Fruit fly (Drosophila melanogaster) whole organism, embryonic: ENCODE data around the gene Rab9E.
A peak's percentile ranks its signal among the peaks of the same experiment; 100 is the strongest.

Source experiments
- Adf1 ChIP-seq: fragments of 200-800 bp; sonication (Bioruptor generic); IDR thresholded peaks from 2 replicates; pipeline ENCODE4 v1.3.6; 2022; ENCODE audit warnings: missing biosample characterization, missing genetic modification characterization
- Atf3 ChIP-seq: fragments of 200-800 bp; sonication (Bioruptor generic); optimal IDR thresholded peaks from 3 replicates; lab custom pipeline; 2016; ENCODE audit warnings: missing biosample characterization, missing genetic modification characterization
- Bteb2 ChIP-seq: fragments of 200-800 bp; sonication (Bioruptor generic); optimal IDR thresholded peaks from 2 replicates; lab custom pipeline; 2016; ENCODE audit warnings: missing biosample characterization, missing genetic modification characterization
- CG11560 ChIP-seq: fragments of 200-800 bp; sonication (Bioruptor generic); IDR thresholded peaks from 3 replicates; pipeline ENCODE4 v1.3.6; 2022; ENCODE audit warnings: missing biosample characterization, missing genetic modification characterization
- CG12104 ChIP-seq: fragments of 200-800 bp; sonication (Bioruptor generic); optimal IDR thresholded peaks from 3 replicates; lab custom pipeline; 2016; ENCODE audit warnings: missing biosample characterization, missing genetic modification characterization
- CG13424 ChIP-seq: fragments of 200-800 bp; sonication (Bioruptor generic); optimal IDR thresholded peaks from 2 replicates; lab custom pipeline; 2019; ENCODE audit warnings: missing biosample characterization, mild to moderate bottlenecking, missing genetic modification characterization, moderate library complexity
- CG14014 ChIP-seq: fragments of 200-800 bp; sonication (Bioruptor generic); IDR thresholded peaks from 2 replicates; pipeline ENCODE4 v1.3.6; 2022; ENCODE audit warnings: missing biosample characterization, missing genetic modification characterization
- CG15479 ChIP-seq: fragments of 200-800 bp; sonication (Bioruptor generic); optimal IDR thresholded peaks from 3 replicates; lab custom pipeline; 2019; ENCODE audit warnings: missing biosample characterization, mild to moderate bottlenecking, missing genetic modification characterization, moderate library complexity
- CG17328 ChIP-seq: fragments of 200-800 bp; sonication (Bioruptor generic); IDR thresholded peaks from 2 replicates; pipeline ENCODE4 v1.3.6; 2022; ENCODE audit warnings: missing biosample characterization, missing genetic modification characterization
- CG18764 ChIP-seq: fragments of 200-800 bp; sonication (Bioruptor generic); optimal IDR thresholded peaks from 3 replicates; lab custom pipeline; 2016; ENCODE audit warnings: missing biosample characterization, missing genetic modification characterization
- CG2129 ChIP-seq: fragments of 200-800 bp; sonication (Bioruptor generic); IDR thresholded peaks from 2 replicates; pipeline ENCODE4 v1.3.6; 2022; ENCODE audit warnings: missing biosample characterization, missing genetic modification characterization; ENCODE audit not compliant: partially characterized antibody
- CG2678 ChIP-seq: fragments of 200-800 bp; sonication (Bioruptor generic); optimal IDR thresholded peaks from 3 replicates; lab custom pipeline; 2019; ENCODE audit warnings: missing biosample characterization, mild to moderate bottlenecking, missing genetic modification characterization, moderate library complexity
- CG30403 ChIP-seq: fragments of 200-800 bp; sonication (Bioruptor generic); optimal IDR thresholded peaks from 3 replicates; lab custom pipeline; 2016; ENCODE audit warnings: missing biosample characterization, missing genetic modification characterization
- CG31365 ChIP-seq: fragments of 200-800 bp; sonication (Bioruptor generic); optimal IDR thresholded peaks from 2 replicates; lab custom pipeline; 2018; ENCODE audit warnings: missing biosample characterization, mild to moderate bottlenecking, missing genetic modification characterization
- CG3838 ChIP-seq: fragments of 200-800 bp; sonication (Bioruptor generic); optimal IDR thresholded peaks from 3 replicates; lab custom pipeline; 2016; ENCODE audit warnings: missing biosample characterization, missing genetic modification characterization
- CG7372 ChIP-seq: fragments of 200-800 bp; sonication (Bioruptor generic); IDR thresholded peaks from 2 replicates; pipeline ENCODE4 v1.3.6; 2022; ENCODE audit warnings: missing biosample characterization, missing genetic modification characterization
- CG7556 ChIP-seq: fragments of 200-800 bp; sonication (Bioruptor generic); optimal IDR thresholded peaks from 2 replicates; lab custom pipeline; 2017; ENCODE audit warnings: missing biosample characterization, mild to moderate bottlenecking, missing genetic modification characterization
- CG8359 ChIP-seq: fragments of 200-800 bp; sonication (Bioruptor generic); optimal IDR thresholded peaks from 2 replicates; lab custom pipeline; 2017; ENCODE audit warnings: missing biosample characterization, mild to moderate bottlenecking, missing genetic modification characterization, borderline replicate concordance
- CG9876 ChIP-seq: fragments of 200-800 bp; sonication (Bioruptor generic); optimal IDR thresholded peaks from 2 replicates; lab custom pipeline; 2016; ENCODE audit warnings: missing biosample characterization, missing genetic modification characterization
- CTCF ChIP-seq: fragments of 200-800 bp; sonication (Bioruptor generic); optimal IDR thresholded peaks from 2 replicates; lab custom pipeline; 2017; ENCODE audit warnings: missing biosample characterization, mild to moderate bottlenecking, missing genetic modification characterization, moderate library complexity
- ERR ChIP-seq: fragments of 200-800 bp; sonication (Bioruptor generic); optimal IDR thresholded peaks from 2 replicates; lab custom pipeline; 2016; ENCODE audit warnings: missing biosample characterization, missing genetic modification characterization
- Ets65A ChIP-seq: fragments of 200-800 bp; sonication (Bioruptor generic); peaks from one replicate; lab custom pipeline; 2016; ENCODE audit warnings: missing biosample characterization, missing genetic modification characterization
- Fer2 ChIP-seq: fragments of 200-800 bp; sonication (Bioruptor generic); optimal IDR thresholded peaks from 2 replicates; lab custom pipeline; 2018; ENCODE audit warnings: missing biosample characterization, mild to moderate bottlenecking, missing genetic modification characterization, moderate library complexity
- HmgZ ChIP-seq: fragments of 200-800 bp; sonication (Bioruptor generic); optimal IDR thresholded peaks from 2 replicates; lab custom pipeline; 2018; ENCODE audit warnings: missing biosample characterization, mild to moderate bottlenecking, missing genetic modification characterization
- Hmx ChIP-seq: fragments of 200-800 bp; sonication (Bioruptor generic); optimal IDR thresholded peaks from 2 replicates; lab custom pipeline; 2016; ENCODE audit warnings: missing biosample characterization, missing genetic modification characterization
- Hr51 ChIP-seq, 2 experiments: fragments of 200-800 bp; sonication (Bioruptor generic); optimal IDR thresholded peaks; 2 replicates in 1 of 2; 3 replicates in 1 of 2; lab custom pipeline; 2016 to 2018; ENCODE audit warnings: missing biosample characterization in 2 of 2, missing genetic modification characterization in 2 of 2, mild to moderate bottlenecking in 1 of 2, moderate library complexity in 1 of 2
- Mrtf ChIP-seq: fragments of 200-800 bp; sonication (Bioruptor generic); IDR thresholded peaks from 3 replicates; pipeline ENCODE4 v1.3.6; 2022; ENCODE audit warnings: missing biosample characterization, missing genetic modification characterization
- Neu2 ChIP-seq: fragments of 200-800 bp; sonication (Bioruptor generic); optimal IDR thresholded peaks from 3 replicates; lab custom pipeline; 2016; ENCODE audit warnings: missing biosample characterization, missing genetic modification characterization, borderline replicate concordance
- Nf-YB ChIP-seq: fragments of 200-800 bp; sonication (Bioruptor generic); optimal IDR thresholded peaks from 3 replicates; lab custom pipeline; 2019; ENCODE audit warnings: missing biosample characterization, mild to moderate bottlenecking, missing genetic modification characterization, moderate library complexity
- ac ChIP-seq: fragments of 200-800 bp; sonication (Bioruptor generic); optimal IDR thresholded peaks from 3 replicates; lab custom pipeline; 2017; ENCODE audit warnings: missing biosample characterization, mild to moderate bottlenecking, missing genetic modification characterization
- aop ChIP-seq: fragments of 200-800 bp; sonication (Bioruptor generic); IDR thresholded peaks from 2 replicates; pipeline ENCODE4 v1.3.6; 2022; ENCODE audit warnings: missing biosample characterization, missing genetic modification characterization
- ash1 ChIP-seq: fragments of 200-800 bp; sonication (Bioruptor generic); optimal IDR thresholded peaks from 2 replicates; lab custom pipeline; 2018; ENCODE audit warnings: missing biosample characterization, mild to moderate bottlenecking, missing genetic modification characterization
- br ChIP-seq: fragments of >200 bp; optimal IDR thresholded peaks from 2 replicates; lab custom pipeline; 2017
- croc ChIP-seq: fragments of 200-800 bp; sonication (Bioruptor generic); conservative IDR thresholded peaks from 3 replicates; pipeline ENCODE4 v1.3.6; 2022; ENCODE audit warnings: missing biosample characterization, missing genetic modification characterization
- dysf ChIP-seq: fragments of 200-800 bp; sonication (Bioruptor generic); IDR thresholded peaks from 3 replicates; pipeline ENCODE4 v1.3.6; 2022; ENCODE audit warnings: missing biosample characterization, missing genetic modification characterization
- fd96Cb ChIP-seq: fragments of 200-800 bp; sonication (Bioruptor generic); optimal IDR thresholded peaks from 2 replicates; lab custom pipeline; 2018; ENCODE audit warnings: missing biosample characterization, mild to moderate bottlenecking, missing genetic modification characterization, moderate library complexity
- hth ChIP-seq: fragments of >200 bp; optimal IDR thresholded peaks from 2 replicates; lab custom pipeline; 2017; ENCODE audit warnings: inconsistent platforms
- jing ChIP-seq: fragments of 200-800 bp; sonication (Bioruptor generic); optimal IDR thresholded peaks from 2 replicates; lab custom pipeline; 2018; ENCODE audit warnings: missing biosample characterization, mild to moderate bottlenecking, missing genetic modification characterization
- jumu ChIP-seq: fragments of 200-800 bp; sonication (Bioruptor generic); optimal IDR thresholded peaks from 3 replicates; lab custom pipeline; 2016; ENCODE audit warnings: missing biosample characterization, missing genetic modification characterization
- ken ChIP-seq: fragments of 200-800 bp; sonication (Bioruptor generic); IDR thresholded peaks from 3 replicates; pipeline ENCODE4 v1.3.6; 2022; ENCODE audit warnings: missing biosample characterization, missing genetic modification characterization
- nerfin-1 ChIP-seq: fragments of 200-800 bp; sonication (Bioruptor generic); optimal IDR thresholded peaks from 3 replicates; lab custom pipeline; 2019; ENCODE audit warnings: missing biosample characterization, mild to moderate bottlenecking, missing genetic modification characterization, moderate library complexity
- nerfin-2 ChIP-seq: fragments of 200-800 bp; sonication (Bioruptor generic); IDR thresholded peaks from 2 replicates; pipeline ENCODE4 v1.3.6; 2022; ENCODE audit warnings: missing biosample characterization, missing genetic modification characterization; ENCODE audit not compliant: partially characterized antibody
- rib ChIP-seq: fragments of 200-800 bp; sonication (Bioruptor generic); IDR thresholded peaks from 2 replicates; pipeline ENCODE4 v1.3.6; 2022; ENCODE audit warnings: missing biosample characterization, missing genetic modification characterization
- sc ChIP-seq, 3 experiments: fragments of >200 bp in 2 of 3; fragments of 200-800 bp in 1 of 3; sonication (Bioruptor generic) in 1 of 3; optimal IDR thresholded peaks; 2 replicates in 2 of 3; 3 replicates in 1 of 3; lab custom pipeline; 2017; ENCODE audit warnings: mild to moderate bottlenecking in 1 of 3, missing biosample characterization in 1 of 3, missing genetic modification characterization in 1 of 3, missing genetic modification reagents in 1 of 3
- scrt ChIP-seq: fragments of 200-800 bp; sonication (Bioruptor generic); optimal IDR thresholded peaks from 2 replicates; lab custom pipeline; 2018; ENCODE audit warnings: missing biosample characterization, mild to moderate bottlenecking, missing genetic modification characterization, moderate library complexity
- sens ChIP-seq: fragments of 200-800 bp; sonication (Bioruptor generic); peaks from one replicate; lab custom pipeline; 2016; ENCODE audit warnings: missing biosample characterization, missing genetic modification characterization
- so ChIP-seq: fragments of 200-800 bp; sonication (Bioruptor generic); IDR thresholded peaks from 3 replicates; pipeline ENCODE4 v1.3.6; 2022; ENCODE audit warnings: missing biosample characterization, missing genetic modification characterization
- tna ChIP-seq: fragments of 200-800 bp; sonication (Bioruptor generic); IDR thresholded peaks from 2 replicates; pipeline ENCODE4 v1.3.6; 2022; ENCODE audit warnings: missing biosample characterization, missing genetic modification characterization; ENCODE audit not compliant: partially characterized antibody
- tx ChIP-seq: fragments of 200-800 bp; sonication (Bioruptor generic); optimal IDR thresholded peaks from 2 replicates; lab custom pipeline; 2016; ENCODE audit warnings: missing biosample characterization, missing genetic modification characterization
- wdn ChIP-seq: fragments of 200-800 bp; sonication (Bioruptor generic); IDR thresholded peaks from 2 replicates; pipeline ENCODE4 v1.3.6; 2022; ENCODE audit warnings: missing biosample characterization, missing genetic modification characterization
- wek ChIP-seq: fragments of 200-800 bp; sonication (Bioruptor generic); optimal IDR thresholded peaks from 3 replicates; lab custom pipeline; 2018; ENCODE audit warnings: missing biosample characterization, mild to moderate bottlenecking, missing genetic modification characterization, moderate library complexity

The Rab9E gene

dm6 chrX:10642233-10642751, 19.4 kb downstream of the Rab9E start:
- TF ChIP-seq wek (GFP tag; lab: Kevin White, UChicago) (no peak), Ets65A (GFP tag; lab: Kevin White, UChicago) (peak; percentile 85), CTCF (peak; percentile 76), sens (peak; percentile 14), CG7372 (GFP tag; lab: Robert Waterston, UW) (peak; percentile 86), CG8359 (no peak)

dm6 chrX:10628874-10629273, 32.8 kb downstream of the Rab9E start:
- TF ChIP-seq CG13424 (peak; percentile 55), ac (GFP tag; lab: Kevin White, UChicago) (no peak), CG12104 (GFP tag; lab: Kevin White, UChicago) (peak; percentile 14), fd96Cb (peak; percentile 55), Bteb2 (GFP tag; lab: Kevin White, UChicago) (peak; percentile 20), br (no peak), croc (GFP tag; lab: Robert Waterston, UW) (no peak), sc (optimal IDR thresholded peaks at IDR 0.05; lab: Kevin White, UChicago) (no peak), sc (GFP tag; optimal IDR thresholded peaks at IDR 0.05; lab: Kevin White, UChicago) (no peak), ash1 (GFP tag; lab: Kevin White, UChicago) (no peak), CG18764 (GFP tag; lab: Kevin White, UChicago) (no peak), hth (lab: Kevin White, UChicago) (no peak), Mrtf (GFP tag; lab: Robert Waterston, UW) (no peak), Hmx (GFP tag; lab: Kevin White, UChicago) (peak; percentile 21), CG9876 (no peak), HmgZ (no peak), ken (no peak), scrt (GFP tag; lab: Kevin White, UChicago) (peak; percentile 28), wdn (no peak), Hr51 (GFP tag; optimal IDR thresholded peaks at IDR 0.05; lab: Kevin White, UChicago) (peak in 1 of 2 experiments; percentile 63), ERR (GFP tag; lab: Kevin White, UChicago) (no peak), CG31365 (tag; lab: Kevin White, UChicago) (no peak), aop (GFP tag; lab: Robert Waterston, UW) (no peak), nerfin-2 (GFP tag; lab: Robert Waterston, UW) (no peak), CG2129 (GFP tag; lab: Robert Waterston, UW) (no peak), jumu (GFP tag; lab: Kevin White, UChicago) (no peak), CG30403 (GFP tag; lab: Kevin White, UChicago) (peak; percentile 66), CG3838 (GFP tag; lab: Kevin White, UChicago) (no peak), CG2678 (tag; lab: Kevin White, UChicago) (peak; percentile 80), Adf1 (no peak), tx (GFP tag; lab: Kevin White, UChicago) (no peak), Atf3 (no peak), tna (no peak), CG15479 (GFP tag; lab: Kevin White, UChicago) (no peak), Nf-YB (GFP tag; lab: Kevin White, UChicago) (peak; percentile 38), rib (GFP tag; lab: Robert Waterston, UW) (no peak), nerfin-1 (no peak), CG17328 (GFP tag; lab: Robert Waterston, UW) (0 out of 2 replicates have a peak, but pooled peaks have one; percentile 35), dysf (GFP tag; lab: Robert Waterston, UW) (peak; percentile 53; the same call in 1 of the 3 replicates), Neu2 (GFP tag; lab: Kevin White, UChicago) (no peak), CG7556 (peak; percentile 82), so (no peak), jing (no peak), Fer2 (no peak), CG11560 (no peak), CG14014 (GFP tag; lab: Robert Waterston, UW) (no peak)
